Worm (Caenorhabditis elegans) whole organism, L1 larva: Measurements from ENCODE around the gene wee-1.1.

Experiments
- aly-2 ChIP-seq: fragments of 150-350 bp; optimal IDR thresholded peaks from 2 replicates; lab custom pipeline; 2014; ENCODE audit warnings: missing biosample characterization, missing genetic modification characterization
- ceh-88 ChIP-seq: fragments of 200-800 bp; sonication (Bioruptor generic); IDR thresholded peaks from 2 replicates; pipeline ENCODE4 v1.3.6; 2022; ENCODE audit warnings: missing genetic modification characterization, missing compliant biosample characterization
- egl-27 ChIP-seq, 2 experiments: fragments of 150-350 bp in 1 of 2; sonication (generic microtip); optimal IDR thresholded peaks; 3 replicates each; lab custom pipeline; 2017 to 2018; ENCODE audit warnings: missing biosample characterization in 2 of 2, missing genetic modification characterization in 2 of 2, missing genetic modification reagents in 2 of 2
- lin-39 ChIP-seq: fragments of 150-350 bp; optimal IDR thresholded peaks from 2 replicates; lab custom pipeline; 2014; ENCODE audit warnings: missing biosample characterization, missing genetic modification reagents, missing genetic modification characterization
- mdl-1 ChIP-seq, 2 experiments: fragments of 150-350 bp; optimal IDR thresholded peaks; 2 replicates each; lab custom pipeline; 2014 to 2017; ENCODE audit warnings: missing biosample characterization in 2 of 2, missing genetic modification characterization in 2 of 2, inconsistent platforms in 1 of 2
- snpc-4 ChIP-seq: fragments of 150-350 bp; optimal IDR thresholded peaks from 2 replicates; lab custom pipeline; 2014; ENCODE audit warnings: missing biosample characterization, missing genetic modification characterization
- ztf-11 ChIP-seq, 2 experiments: sonication (generic microtip); optimal IDR thresholded peaks; 2 replicates each; lab custom pipeline; 2016 to 2017; ENCODE audit warnings: missing genetic modification characterization in 2 of 2, missing biosample characterization in 1 of 2, missing compliant biosample characterization in 1 of 2

DNA sequence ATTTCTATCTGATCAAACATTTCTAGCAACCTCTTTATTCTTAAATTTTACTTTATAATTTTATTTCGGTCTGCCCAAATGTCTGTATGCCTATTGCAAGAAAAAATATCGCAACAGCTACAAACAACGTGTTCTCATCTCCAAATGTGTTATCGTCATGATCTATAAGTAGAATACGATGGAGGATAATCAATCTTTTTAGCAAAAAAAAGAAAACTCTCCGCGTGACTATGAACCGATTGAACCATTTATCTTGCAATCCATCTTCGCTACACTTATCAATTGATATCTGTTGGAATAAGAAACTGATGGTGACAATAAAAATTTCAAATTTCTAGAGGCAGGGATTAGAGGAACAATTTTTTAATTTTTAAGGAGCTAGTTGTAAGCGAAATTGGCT, 22.6 kb upstream of the wee-1.1 start:
- no peak for TF ChIP-seq ztf-11 (tag; optimal IDR thresholded peaks at IDR 0.05; lab: Kevin White, UChicago)
- no peak for TF ChIP-seq aly-2 (tag; lab: Kevin White, UChicago)
- no peak for TF ChIP-seq snpc-4 (tag; lab: Kevin White, UChicago)
- TF ChIP-seq mdl-1 (tag; optimal IDR thresholded peaks at IDR 0.05; lab: Kevin White, UChicago) = no peak
- no peak for TF ChIP-seq egl-27 (tag; optimal IDR thresholded peaks at IDR 0.05; lab: Kevin White, UChicago)
- TF ChIP-seq ceh-88 (GFP tag; lab: Robert Waterston, UW) = no peak
- peak; percentile 47 for TF ChIP-seq lin-39 (tag; lab: Kevin White, UChicago)
